Fruit fly (Drosophila melanogaster) whole organism, prepupa: Measurements from ENCODE around the gene CG32407.
A peak's percentile ranks its signal among the peaks of the same experiment; 100 is the strongest.

ENCODE experiments used
- Blimp-1 ChIP-seq: fragments of 200-800 bp; sonication (Bioruptor generic); optimal IDR thresholded peaks from 3 replicates; lab custom pipeline; 2017; ENCODE audit warnings: missing biosample characterization, missing genetic modification characterization, mild to moderate bottlenecking, moderate library complexity, missing genetic modification reagents
- CG10669 ChIP-seq: fragments of 200-800 bp; sonication (Bioruptor generic); optimal IDR thresholded peaks from 3 replicates; lab custom pipeline; 2018; ENCODE audit warnings: missing biosample characterization, mild to moderate bottlenecking, missing genetic modification characterization, moderate library complexity
- CG11294 ChIP-seq: fragments of 200-800 bp; sonication (Bioruptor generic); IDR thresholded peaks from 2 replicates; pipeline ENCODE4 v1.3.6; 2022; ENCODE audit warnings: missing biosample characterization, missing genetic modification characterization
- CG11762 ChIP-seq: fragments of 200-800 bp; sonication (Bioruptor generic); optimal IDR thresholded peaks from 3 replicates; lab custom pipeline; 2016; ENCODE audit warnings: missing biosample characterization, missing genetic modification characterization; ENCODE audit not compliant: insufficient read depth
- CG11902 ChIP-seq: fragments of 200-800 bp; sonication (Bioruptor generic); optimal IDR thresholded peaks from 3 replicates; lab custom pipeline; 2016; ENCODE audit warnings: missing biosample characterization, missing genetic modification characterization
- CG1621 ChIP-seq: fragments of 200-800 bp; sonication (Bioruptor generic); optimal IDR thresholded peaks from 3 replicates; lab custom pipeline; 2018; ENCODE audit warnings: missing biosample characterization, mild to moderate bottlenecking, missing genetic modification characterization
- CG16779 ChIP-seq: fragments of 200-800 bp; sonication (Bioruptor generic); optimal IDR thresholded peaks from 3 replicates; lab custom pipeline; 2017; ENCODE audit warnings: missing biosample characterization, mild to moderate bottlenecking, missing genetic modification characterization
- CG3032 ChIP-seq: fragments of 200-800 bp; optimal IDR thresholded peaks from 2 replicates; lab custom pipeline; 2019; ENCODE audit warnings: missing biosample characterization, mild to moderate bottlenecking, missing genetic modification characterization, moderate library complexity
- CG32006 ChIP-seq: fragments of 200-800 bp; sonication (Bioruptor generic); optimal IDR thresholded peaks from 3 replicates; lab custom pipeline; 2017; ENCODE audit warnings: missing biosample characterization, mild to moderate bottlenecking, missing genetic modification characterization
- CG34406 ChIP-seq: fragments of 200-800 bp; sonication (Bioruptor generic); optimal IDR thresholded peaks from 3 replicates; lab custom pipeline; 2016; ENCODE audit warnings: missing biosample characterization, missing genetic modification characterization
- CG3919 ChIP-seq: fragments of 200-800 bp; sonication (Bioruptor generic); optimal IDR thresholded peaks from 3 replicates; lab custom pipeline; 2016; ENCODE audit warnings: missing biosample characterization, missing genetic modification characterization
- CG4318 ChIP-seq: fragments of 200-800 bp; sonication (Bioruptor generic); optimal IDR thresholded peaks from 3 replicates; lab custom pipeline; 2017; ENCODE audit warnings: missing biosample characterization, mild to moderate bottlenecking, missing genetic modification characterization
- CG6163 ChIP-seq: fragments of 200-800 bp; sonication (Bioruptor generic); IDR thresholded peaks from 3 replicates; pipeline ENCODE4 v1.3.6; 2022; ENCODE audit warnings: missing biosample characterization, missing genetic modification characterization
- CG6276 ChIP-seq: fragments of 200-800 bp; sonication (Bioruptor generic); optimal IDR thresholded peaks from 2 replicates; lab custom pipeline; 2017; ENCODE audit warnings: missing biosample characterization, mild to moderate bottlenecking, missing genetic modification characterization
- CG6854 ChIP-seq: fragments of 200-800 bp; sonication (Bioruptor generic); optimal IDR thresholded peaks from 2 replicates; lab custom pipeline; 2017; ENCODE audit warnings: missing biosample characterization, mild to moderate bottlenecking, missing genetic modification characterization
- CG8119 ChIP-seq: fragments of 200-800 bp; sonication (Bioruptor generic); IDR thresholded peaks from 3 replicates; pipeline ENCODE4 v1.3.6; 2022; ENCODE audit warnings: missing biosample characterization, missing genetic modification characterization
- CG8319 ChIP-seq: fragments of 200-800 bp; sonication (Bioruptor generic); optimal IDR thresholded peaks from 3 replicates; lab custom pipeline; 2016; ENCODE audit warnings: missing biosample characterization, missing genetic modification characterization
- CG8632 ChIP-seq: fragments of 200-800 bp; sonication (Bioruptor generic); optimal IDR thresholded peaks from 3 replicates; lab custom pipeline; 2016; ENCODE audit warnings: missing biosample characterization, missing genetic modification characterization
- CG9139 ChIP-seq: fragments of 200-800 bp; sonication (Bioruptor generic); optimal IDR thresholded peaks from 3 replicates; lab custom pipeline; 2017; ENCODE audit warnings: missing biosample characterization, mild to moderate bottlenecking, missing genetic modification characterization
- Eip75B ChIP-seq: fragments of 200-800 bp; sonication (Bioruptor generic); optimal IDR thresholded peaks from 3 replicates; lab custom pipeline; 2016; ENCODE audit warnings: missing biosample characterization, missing genetic modification characterization
- Eip93F ChIP-seq: fragments of 200-800 bp; sonication (Bioruptor generic); optimal IDR thresholded peaks from 2 replicates; lab custom pipeline; 2016; ENCODE audit warnings: missing biosample characterization, mild to moderate bottlenecking, missing genetic modification characterization
- Ets21C ChIP-seq: fragments of 200-800 bp; sonication (Bioruptor generic); optimal IDR thresholded peaks from 3 replicates; lab custom pipeline; 2016; ENCODE audit warnings: missing biosample characterization, missing genetic modification characterization
- Ets96B ChIP-seq: fragments of 200-800 bp; optimal IDR thresholded peaks from 2 replicates; lab custom pipeline; 2019; ENCODE audit warnings: missing biosample characterization, mild to moderate bottlenecking, missing genetic modification characterization, moderate library complexity
- Gug ChIP-seq: fragments of 200-800 bp; sonication (Bioruptor generic); IDR thresholded peaks from 2 replicates; pipeline ENCODE4 v1.3.6; 2022; ENCODE audit warnings: missing biosample characterization, missing genetic modification characterization
- Hr38 ChIP-seq: sonication (Bioruptor generic); optimal IDR thresholded peaks from 2 replicates; lab custom pipeline; 2016; ENCODE audit warnings: missing biosample characterization, missing genetic modification characterization
- Hr39 ChIP-seq: fragments of 200-800 bp; sonication (Bioruptor generic); optimal IDR thresholded peaks from 2 replicates; lab custom pipeline; 2016; ENCODE audit warnings: missing biosample characterization, missing genetic modification characterization
- Hr4 ChIP-seq: fragments of 200-800 bp; sonication (Bioruptor generic); optimal IDR thresholded peaks from 3 replicates; lab custom pipeline; 2016; ENCODE audit warnings: missing biosample characterization, missing genetic modification characterization
- Lpt ChIP-seq: fragments of 200-800 bp; sonication (Bioruptor generic); optimal IDR thresholded peaks from 3 replicates; lab custom pipeline; 2016; ENCODE audit warnings: missing biosample characterization, missing genetic modification characterization
- Met ChIP-seq: fragments of 200-800 bp; sonication (Bioruptor generic); optimal IDR thresholded peaks from 3 replicates; lab custom pipeline; 2016; ENCODE audit warnings: missing biosample characterization, missing genetic modification characterization
- OdsH ChIP-seq: fragments of 200-800 bp; sonication (Bioruptor generic); optimal IDR thresholded peaks from 3 replicates; lab custom pipeline; 2016; ENCODE audit warnings: missing biosample characterization, missing genetic modification characterization
- Sox102F ChIP-seq: fragments of 200-800 bp; sonication (Bioruptor generic); optimal IDR thresholded peaks from 2 replicates; lab custom pipeline; 2016; ENCODE audit warnings: missing biosample characterization, mild to moderate bottlenecking, missing genetic modification characterization
- Sox14 ChIP-seq: fragments of 200-800 bp; sonication (Bioruptor generic); optimal IDR thresholded peaks from 3 replicates; lab custom pipeline; 2016; ENCODE audit warnings: missing biosample characterization, missing genetic modification characterization
- Sox15 ChIP-seq: fragments of 200-800 bp; sonication (Bioruptor generic); optimal IDR thresholded peaks from 3 replicates; lab custom pipeline; 2016; ENCODE audit warnings: missing biosample characterization, missing genetic modification characterization
- achi ChIP-seq: fragments of 200-800 bp; sonication (Bioruptor generic); optimal IDR thresholded peaks from 3 replicates; lab custom pipeline; 2016; ENCODE audit warnings: missing biosample characterization, missing genetic modification characterization
- acj6 ChIP-seq: fragments of 200-800 bp; sonication (Bioruptor generic); optimal IDR thresholded peaks from 3 replicates; lab custom pipeline; 2016; ENCODE audit warnings: missing biosample characterization, missing genetic modification characterization
- dac ChIP-seq: fragments of 200-800 bp; sonication (Bioruptor generic); optimal IDR thresholded peaks from 2 replicates; lab custom pipeline; 2017; ENCODE audit warnings: missing biosample characterization, mild to moderate bottlenecking, missing genetic modification characterization
- dsx ChIP-seq: fragments of 200-800 bp; optimal IDR thresholded peaks from 3 replicates; lab custom pipeline; 2019; ENCODE audit warnings: missing biosample characterization, mild to moderate bottlenecking, missing genetic modification characterization, moderate library complexity; ENCODE audit not compliant: poor library complexity, severe bottlenecking
- eg ChIP-seq: fragments of 200-800 bp; sonication (Bioruptor generic); IDR thresholded peaks from 3 replicates; pipeline ENCODE4 v1.3.6; 2022; ENCODE audit warnings: missing biosample characterization, missing genetic modification characterization
- esn ChIP-seq: fragments of 200-800 bp; sonication (Bioruptor generic); optimal IDR thresholded peaks from 2 replicates; lab custom pipeline; 2016; ENCODE audit warnings: missing biosample characterization, mild to moderate bottlenecking, missing genetic modification characterization, moderate library complexity
- fd85E ChIP-seq: fragments of 200-800 bp; sonication (Bioruptor generic); optimal IDR thresholded peaks from 3 replicates; lab custom pipeline; 2016; ENCODE audit warnings: missing biosample characterization, missing genetic modification characterization
- fkh ChIP-seq: fragments of 200-800 bp; sonication (Bioruptor generic); optimal IDR thresholded peaks from 3 replicates; lab custom pipeline; 2017; ENCODE audit warnings: missing biosample characterization, mild to moderate bottlenecking, missing genetic modification characterization, moderate library complexity
- lz ChIP-seq: fragments of 200-800 bp; sonication (Bioruptor generic); optimal IDR thresholded peaks from 3 replicates; lab custom pipeline; 2016; ENCODE audit warnings: missing biosample characterization, missing genetic modification characterization
- net ChIP-seq: fragments of 200-800 bp; sonication (Bioruptor generic); optimal IDR thresholded peaks from 3 replicates; lab custom pipeline; 2016; ENCODE audit warnings: missing biosample characterization, missing genetic modification characterization
- pdm3 ChIP-seq: fragments of 200-800 bp; sonication (Bioruptor generic); optimal IDR thresholded peaks from 3 replicates; lab custom pipeline; 2016; ENCODE audit warnings: missing biosample characterization, missing genetic modification characterization
- spab ChIP-seq: fragments of 200-800 bp; sonication (Bioruptor generic); optimal IDR thresholded peaks from 2 replicates; lab custom pipeline; 2017; ENCODE audit warnings: missing biosample characterization, mild to moderate bottlenecking, missing genetic modification characterization, missing genetic modification reagents
- ss ChIP-seq, 2 experiments: fragments of 200-800 bp; sonication (Bioruptor generic); optimal IDR thresholded peaks; 2 replicates in 1 of 2; 3 replicates in 1 of 2; lab custom pipeline; 2017 to 2018; ENCODE audit warnings: mild to moderate bottlenecking in 2 of 2, missing biosample characterization in 2 of 2, missing genetic modification characterization in 2 of 2, moderate library complexity in 1 of 2
- svp ChIP-seq: fragments of 200-800 bp; sonication (Bioruptor generic); peaks from one replicate; lab custom pipeline; 2016; ENCODE audit warnings: missing biosample characterization, missing genetic modification characterization
- topi ChIP-seq: fragments of 200-800 bp; sonication (Bioruptor generic); optimal IDR thresholded peaks from 3 replicates; lab custom pipeline; 2016; ENCODE audit warnings: missing biosample characterization, missing genetic modification characterization

Gene CG32407

DNA sequence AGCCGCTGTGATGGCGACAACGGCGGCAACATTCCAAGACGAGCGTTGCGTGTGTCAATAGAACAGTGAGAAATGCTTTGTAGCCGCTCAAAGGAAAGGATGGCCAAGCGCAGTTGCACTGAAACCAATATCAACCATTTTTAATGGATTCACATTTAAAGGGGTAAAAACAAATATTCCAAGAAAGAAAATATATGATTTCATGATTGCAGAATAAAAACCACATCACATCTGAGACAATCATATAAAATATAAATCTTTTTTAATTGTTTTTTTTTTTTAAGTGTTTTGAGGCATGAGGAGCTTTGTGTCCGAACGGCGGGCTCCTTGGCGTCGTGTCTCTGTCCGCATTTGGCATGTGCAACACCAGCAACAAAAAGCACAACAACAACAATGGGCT is 19.2 kb downstream of the CG32407 start (continued):
- TF ChIP-seq Ets21C (GFP tag; lab: Kevin White, UChicago) (no peak), CG8119 (GFP tag; lab: Robert Waterston, UW) (peak; percentile 53; the same call in 2 of the 3 replicates), CG4318 (GFP tag; lab: Kevin White, UChicago) (no peak), Blimp-1 (no peak), CG8319 (no peak), svp (peak; percentile 62), CG34406 (GFP tag; lab: Kevin White, UChicago) (no peak), CG8632 (no peak), Gug (GFP tag; lab: Robert Waterston, UW) (peak; percentile 52; the same call in 1 of the 2 replicates), OdsH (GFP tag; lab: Kevin White, UChicago) (peak; percentile 31), lz (peak; percentile 33), CG11762 (peak; percentile 47), fkh (no peak), dsx (GFP tag; lab: Kevin White, UChicago) (no peak), Sox102F (GFP tag; lab: Kevin White, UChicago) (peak; percentile 12), acj6 (GFP tag; lab: Kevin White, UChicago) (peak; percentile 34), spab (GFP tag; lab: Kevin White, UChicago) (peak; percentile 24), fd85E (GFP tag; lab: Kevin White, UChicago) (no peak), Sox14 (GFP tag; lab: Kevin White, UChicago) (peak; percentile 44), Eip75B (GFP tag; lab: Kevin White, UChicago) (no peak), CG32006 (peak; percentile 54), Hr39 (GFP tag; lab: Kevin White, UChicago) (peak; percentile 7), Met (GFP tag; lab: Kevin White, UChicago) (peak; percentile 6), esn (GFP tag; lab: Kevin White, UChicago) (peak; percentile 65), CG11902 (no peak), topi (GFP tag; lab: Kevin White, UChicago) (no peak), CG16779 (tag; lab: Kevin White, UChicago) (peak; percentile 14), dac (GFP tag; lab: Kevin White, UChicago) (no peak), CG9139 (GFP tag; lab: Kevin White, UChicago) (no peak), Hr4 (GFP tag; lab: Kevin White, UChicago) (peak; percentile 22), Lpt (GFP tag; lab: Kevin White, UChicago) (peak; percentile 34), CG6163 (GFP tag; lab: Robert Waterston, UW) (peak; percentile 74)

DNA sequence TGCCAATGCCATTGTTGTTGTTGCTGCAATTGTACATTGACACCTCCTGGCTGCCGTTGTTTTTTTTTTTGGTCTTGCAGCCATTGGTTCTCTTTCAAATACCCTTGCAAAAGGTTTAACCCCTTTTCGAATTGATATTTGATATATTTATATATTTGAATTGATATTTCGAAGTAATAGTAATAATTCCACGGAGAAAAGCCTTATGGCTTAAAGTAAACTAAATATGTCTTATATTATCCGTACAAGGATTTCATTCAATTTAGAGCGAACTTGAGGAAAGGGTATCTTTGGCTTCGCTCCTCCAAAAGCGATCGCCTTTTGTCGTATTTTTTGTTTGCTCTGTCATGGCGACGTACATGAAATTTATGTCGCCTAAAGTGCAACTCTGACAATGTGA is 19.7 kb downstream of the CG32407 start:
- no peak for TF ChIP-seq CG11762
- peak; percentile 41 for TF ChIP-seq CG10669 (GFP tag; lab: Kevin White, UChicago)
- no peak for TF ChIP-seq Gug (GFP tag; lab: Robert Waterston, UW)
- peak; percentile 15 for TF ChIP-seq pdm3 (GFP tag; lab: Kevin White, UChicago)
- TF ChIP-seq CG1621 (tag; lab: Kevin White, UChicago): peak; percentile 26
- peak; percentile 39; the same call in 1 of the 3 replicates for TF ChIP-seq CG8119 (GFP tag; lab: Robert Waterston, UW)
- peak; percentile 50 for TF ChIP-seq esn (GFP tag; lab: Kevin White, UChicago)
- TF ChIP-seq fd85E (GFP tag; lab: Kevin White, UChicago): no peak
- no peak for TF ChIP-seq CG11294
- TF ChIP-seq CG3919 (GFP tag; lab: Kevin White, UChicago): no peak
- TF ChIP-seq eg: peak; percentile 36; the same call in 2 of the 3 replicates
- TF ChIP-seq CG6276 (GFP tag; lab: Kevin White, UChicago): no peak
- peak; percentile 68 for TF ChIP-seq svp
- no peak for TF ChIP-seq Sox15 (GFP tag; lab: Kevin White, UChicago)
- TF ChIP-seq Lpt (GFP tag; lab: Kevin White, UChicago): no peak
- TF ChIP-seq CG32006: peak; percentile 57
- peak; percentile 60 for TF ChIP-seq CG3032 (tag; lab: Kevin White, UChicago)
- peak; percentile 13 for TF ChIP-seq acj6 (GFP tag; lab: Kevin White, UChicago)
- TF ChIP-seq CG4318 (GFP tag; lab: Kevin White, UChicago): no peak
- no peak for TF ChIP-seq Eip93F (GFP tag; lab: Kevin White, UChicago)
- TF ChIP-seq fkh: no peak
- peak; percentile 50 for TF ChIP-seq achi
- TF ChIP-seq topi (GFP tag; lab: Kevin White, UChicago): peak; percentile 10
- no peak for TF ChIP-seq Blimp-1
- no peak for TF ChIP-seq lz
- TF ChIP-seq Eip75B (GFP tag; lab: Kevin White, UChicago): peak; percentile 7
- no peak for TF ChIP-seq Hr4 (GFP tag; lab: Kevin White, UChicago)
- TF ChIP-seq CG8319: no peak
- no peak for TF ChIP-seq CG6854 (GFP tag; lab: Kevin White, UChicago)
- TF ChIP-seq Ets96B: peak; percentile 66
- TF ChIP-seq net (GFP tag; lab: Kevin White, UChicago): no peak
- no peak for TF ChIP-seq Hr38
- TF ChIP-seq ss (GFP tag; optimal IDR thresholded peaks at IDR 0.05; lab: Kevin White, UChicago): peak; percentile 43 to 50
- no peak for TF ChIP-seq CG9139 (GFP tag; lab: Kevin White, UChicago)
